Worm (Caenorhabditis elegans) whole organism, L2 larva: ENCODE measurements around the gene W09G12.6.
A peak's percentile ranks its signal among the peaks of the same experiment; 100 is the strongest.

Experiments
- C34F6.9 ChIP-seq: fragments of 150-350 bp; optimal IDR thresholded peaks from 2 replicates; lab custom pipeline; 2014; ENCODE audit warnings: missing biosample characterization, missing genetic modification characterization
- F13H6.1 ChIP-seq: sonication (generic microtip); optimal IDR thresholded peaks from 2 replicates; lab custom pipeline; 2016; ENCODE audit warnings: missing genetic modification characterization, missing compliant biosample characterization
- R02D3.7 ChIP-seq: fragments of 150-350 bp; optimal IDR thresholded peaks from 2 replicates; lab custom pipeline; 2014; ENCODE audit warnings: missing biosample characterization, missing genetic modification characterization
- Y55F3AM.14 ChIP-seq: fragments of 200-800 bp; sonication (Bioruptor generic); optimal IDR thresholded peaks from 2 replicates; lab custom pipeline; 2018; ENCODE audit warnings: mild to moderate bottlenecking, missing genetic modification characterization, missing compliant biosample characterization
- ZK546.5 ChIP-seq: sonication (generic microtip); optimal IDR thresholded peaks from 2 replicates; lab custom pipeline; 2017; ENCODE audit warnings: missing biosample characterization, missing genetic modification characterization
- alr-1 ChIP-seq: fragments of 150-350 bp; optimal IDR thresholded peaks from 2 replicates; lab custom pipeline; 2014; ENCODE audit warnings: missing biosample characterization, missing genetic modification characterization
- aly-2 ChIP-seq: fragments of 150-350 bp; optimal IDR thresholded peaks from 2 replicates; lab custom pipeline; 2014; ENCODE audit warnings: missing biosample characterization, missing genetic modification characterization
- ama-1 ChIP-seq: fragments of 150-350 bp; optimal IDR thresholded peaks from 2 replicates; lab custom pipeline; 2018; ENCODE audit warnings: inconsistent platforms
- blmp-1 ChIP-seq: sonication (generic microtip); optimal IDR thresholded peaks from 2 replicates; lab custom pipeline; 2017; ENCODE audit warnings: missing genetic modification characterization, mild to moderate bottlenecking, missing compliant biosample characterization, antibody characterized with exemption, moderate library complexity; ENCODE audit not compliant: insufficient read depth
- ceh-16 ChIP-seq: fragments of 150-350 bp; optimal IDR thresholded peaks from 2 replicates; lab custom pipeline; 2014; ENCODE audit warnings: missing biosample characterization, missing genetic modification characterization
- ceh-82 ChIP-seq: fragments of 150-350 bp; optimal IDR thresholded peaks from 2 replicates; lab custom pipeline; 2014; ENCODE audit warnings: missing biosample characterization, missing genetic modification characterization
- crh-2 ChIP-seq: sonication (generic microtip); optimal IDR thresholded peaks from 2 replicates; lab custom pipeline; 2017; ENCODE audit warnings: missing biosample characterization, missing genetic modification characterization
- dmd-4 ChIP-seq: sonication (generic microtip); optimal IDR thresholded peaks from 2 replicates; lab custom pipeline; 2017; ENCODE audit warnings: missing biosample characterization, missing genetic modification characterization
- egl-27 ChIP-seq: sonication (generic microtip); optimal IDR thresholded peaks from 3 replicates; lab custom pipeline; 2017; ENCODE audit warnings: missing biosample characterization, missing genetic modification reagents, missing genetic modification characterization
- elt-1 ChIP-seq: fragments of 150-350 bp; optimal IDR thresholded peaks from 2 replicates; lab custom pipeline; 2014; ENCODE audit warnings: missing biosample characterization, missing genetic modification characterization
- elt-3 ChIP-seq: sonication (generic microtip); optimal IDR thresholded peaks from 2 replicates; lab custom pipeline; 2017; ENCODE audit warnings: missing biosample characterization, missing genetic modification characterization
- fos-1 ChIP-seq: fragments of 150-350 bp; optimal IDR thresholded peaks from 2 replicates; lab custom pipeline; 2014; ENCODE audit warnings: missing biosample characterization, missing genetic modification characterization
- gmeb-1 ChIP-seq: fragments of 150-350 bp; optimal IDR thresholded peaks from 2 replicates; lab custom pipeline; 2014; ENCODE audit warnings: missing biosample characterization, missing genetic modification characterization
- lin-11 ChIP-seq: fragments of 150-350 bp; sonication (generic microtip); optimal IDR thresholded peaks from 2 replicates; lab custom pipeline; 2014; ENCODE audit warnings: missing biosample characterization, missing genetic modification characterization, inconsistent platforms, mixed read lengths
- lin-13 ChIP-seq: fragments of 150-350 bp; optimal IDR thresholded peaks from 2 replicates; lab custom pipeline; 2014; ENCODE audit warnings: missing biosample characterization, missing genetic modification reagents, missing genetic modification characterization
- lin-39 ChIP-seq: fragments of 150-350 bp; optimal IDR thresholded peaks from 2 replicates; lab custom pipeline; 2014; ENCODE audit warnings: missing biosample characterization, missing genetic modification reagents, missing genetic modification characterization
- lsy-2 ChIP-seq, 2 experiments: fragments of 150-350 bp in 1 of 2; sonication (generic microtip) in 1 of 2; optimal IDR thresholded peaks; 2 replicates each; lab custom pipeline; 2014 to 2017; ENCODE audit warnings: missing biosample characterization in 2 of 2, missing genetic modification characterization in 2 of 2
- mab-5 ChIP-seq: fragments of 150-350 bp; optimal IDR thresholded peaks from 2 replicates; lab custom pipeline; 2014; ENCODE audit warnings: missing biosample characterization, missing genetic modification characterization
- mbf-1 ChIP-seq: sonication (generic microtip); optimal IDR thresholded peaks from 2 replicates; lab custom pipeline; 2017; ENCODE audit warnings: missing biosample characterization, missing genetic modification characterization
- mdl-1 ChIP-seq, 2 experiments: fragments of 150-350 bp in 1 of 2; sonication (generic microtip) in 1 of 2; optimal IDR thresholded peaks; 2 replicates each; lab custom pipeline; 2017; ENCODE audit warnings: missing biosample characterization in 2 of 2, missing genetic modification characterization in 2 of 2
- nhr-10 ChIP-seq: sonication (generic microtip); optimal IDR thresholded peaks from 2 replicates; lab custom pipeline; 2017; ENCODE audit warnings: missing biosample characterization, missing genetic modification characterization
- nhr-11 ChIP-seq: fragments of 150-350 bp; optimal IDR thresholded peaks from 2 replicates; lab custom pipeline; 2014; ENCODE audit warnings: missing biosample characterization, missing genetic modification characterization
- nhr-12 ChIP-seq: fragments of 150-350 bp; optimal IDR thresholded peaks from 2 replicates; lab custom pipeline; 2014; ENCODE audit warnings: missing biosample characterization, missing genetic modification characterization
- nhr-129 ChIP-seq: fragments of 150-350 bp; optimal IDR thresholded peaks from 2 replicates; lab custom pipeline; 2014; ENCODE audit warnings: missing biosample characterization, missing genetic modification characterization
- nhr-21 ChIP-seq: fragments of 150-350 bp; optimal IDR thresholded peaks from 2 replicates; lab custom pipeline; 2014; ENCODE audit warnings: missing biosample characterization, missing genetic modification characterization
- nhr-23 ChIP-seq: fragments of 150-350 bp; optimal IDR thresholded peaks from 2 replicates; lab custom pipeline; 2014; ENCODE audit warnings: missing biosample characterization, missing genetic modification reagents, missing genetic modification characterization
- nhr-237 ChIP-seq: fragments of 150-350 bp; optimal IDR thresholded peaks from 2 replicates; lab custom pipeline; 2014; ENCODE audit warnings: missing biosample characterization, missing genetic modification characterization
- nhr-25 ChIP-seq: fragments of 150-350 bp; sonication (generic microtip); optimal IDR thresholded peaks from 3 replicates; lab custom pipeline; 2014; ENCODE audit warnings: missing biosample characterization, missing genetic modification characterization
- nhr-6 ChIP-seq: fragments of 150-350 bp; optimal IDR thresholded peaks from 2 replicates; lab custom pipeline; 2014; ENCODE audit warnings: missing biosample characterization, missing genetic modification characterization
- nhr-77 ChIP-seq: fragments of 150-350 bp; optimal IDR thresholded peaks from 2 replicates; lab custom pipeline; 2014; ENCODE audit warnings: missing biosample characterization, missing genetic modification characterization
- peb-1 ChIP-seq: fragments of 150-350 bp; optimal IDR thresholded peaks from 2 replicates; lab custom pipeline; 2014; ENCODE audit warnings: missing biosample characterization, missing genetic modification characterization
- sem-4 ChIP-seq: fragments of 150-350 bp; optimal IDR thresholded peaks from 2 replicates; lab custom pipeline; 2014; ENCODE audit warnings: missing biosample characterization, missing genetic modification reagents, missing genetic modification characterization
- skn-1 ChIP-seq: sonication (generic microtip); optimal IDR thresholded peaks from 2 replicates; lab custom pipeline; 2017; ENCODE audit warnings: missing biosample characterization, missing genetic modification characterization
- sma-3 ChIP-seq: sonication (generic microtip); optimal IDR thresholded peaks from 2 replicates; lab custom pipeline; 2016; ENCODE audit warnings: missing genetic modification reagents, missing genetic modification characterization, missing compliant biosample characterization
- sma-9 ChIP-seq, 2 experiments: fragments of 150-350 bp in 1 of 2; sonication (generic microtip) in 1 of 2; optimal IDR thresholded peaks; 2 replicates each; lab custom pipeline; 2014 to 2016; ENCODE audit warnings: missing genetic modification characterization in 2 of 2, mild to moderate bottlenecking in 1 of 2, missing biosample characterization in 1 of 2, missing compliant biosample characterization in 1 of 2, missing genetic modification reagents in 1 of 2, moderate library complexity in 1 of 2
- snpc-4 ChIP-seq: fragments of 150-350 bp; optimal IDR thresholded peaks from 2 replicates; lab custom pipeline; 2014; ENCODE audit warnings: missing biosample characterization, missing genetic modification characterization
- unc-39 ChIP-seq: fragments of 150-350 bp; optimal IDR thresholded peaks from 2 replicates; lab custom pipeline; 2014; ENCODE audit warnings: missing biosample characterization, missing genetic modification characterization
- unc-55 ChIP-seq: fragments of 150-350 bp; sonication (generic microtip); optimal IDR thresholded peaks from 3 replicates; lab custom pipeline; 2014; ENCODE audit warnings: missing biosample characterization, missing genetic modification reagents, missing genetic modification characterization
- unc-62 ChIP-seq: fragments of 150-350 bp; optimal IDR thresholded peaks from 2 replicates; lab custom pipeline; 2014; ENCODE audit warnings: missing biosample characterization, missing genetic modification reagents, missing genetic modification characterization
- zag-1 ChIP-seq: fragments of 150-350 bp; optimal IDR thresholded peaks from 2 replicates; lab custom pipeline; 2014; ENCODE audit warnings: missing biosample characterization, missing genetic modification characterization
- ztf-1 ChIP-seq: fragments of 200-800 bp; sonication (Bioruptor generic); conservative IDR thresholded peaks from 2 replicates; pipeline ENCODE4 v1.3.6; 2022; ENCODE audit warnings: missing genetic modification characterization, missing compliant biosample characterization
- ztf-11 ChIP-seq: sonication (generic microtip); optimal IDR thresholded peaks from 2 replicates; lab custom pipeline; 2017; ENCODE audit warnings: missing biosample characterization, missing genetic modification characterization
- ztf-4 ChIP-seq: fragments of 150-350 bp; optimal IDR thresholded peaks from 2 replicates; lab custom pipeline; 2014; ENCODE audit warnings: missing biosample characterization, missing genetic modification characterization

The W09G12.6 gene

ce11 chrIV:1239686-1240085 is 8.0 kb downstream of the W09G12.6 start, which contains the start of gene F38A1.8:
TSS of gene F38A1.8 (minus strand) at chrIV:1239852.
- TF ChIP-seq lin-11 (tag; lab: Kevin White, UChicago) = no peak
- no peak for TF ChIP-seq ztf-11 (tag; lab: Kevin White, UChicago)
- no peak for TF ChIP-seq lin-13
- TF ChIP-seq nhr-237 (tag; lab: Kevin White, UChicago) = no peak
- no peak for TF ChIP-seq snpc-4
- TF ChIP-seq nhr-25 (tag; lab: Kevin White, UChicago) = no peak
- TF ChIP-seq blmp-1 (tag; lab: Kevin White, UChicago) = no peak
- no peak for TF ChIP-seq aly-2
- TF ChIP-seq lsy-2 (tag; optimal IDR thresholded peaks at IDR 0.05; lab: Kevin White, UChicago) = peak; percentile 66 to 86
- TF ChIP-seq egl-27 = no peak
- TF ChIP-seq skn-1 (tag; lab: Kevin White, UChicago) = no peak
- no peak for TF ChIP-seq ZK546.5 (tag; lab: Kevin White, UChicago)
- TF ChIP-seq C34F6.9 (tag; lab: Kevin White, UChicago) = no peak
- no peak for TF ChIP-seq lin-39
- TF ChIP-seq mdl-1 (tag; optimal IDR thresholded peaks at IDR 0.05; lab: Kevin White, UChicago) = peak in 1 of 2 experiments; percentile 27
- TF ChIP-seq elt-3 (tag; lab: Kevin White, UChicago) = no peak
- no peak for TF ChIP-seq F13H6.1 (tag; lab: Kevin White, UChicago)
- TF ChIP-seq unc-55 (GFP tag; lab: Kevin White, UChicago) = peak; percentile 78
- no peak for TF ChIP-seq alr-1 (tag; lab: Kevin White, UChicago)
- peak; percentile 37 for TF ChIP-seq sma-9 (GFP tag; optimal IDR thresholded peaks at IDR 0.05; lab: Kevin White, UChicago)
- no peak for TF ChIP-seq sma-9 (tag; optimal IDR thresholded peaks at IDR 0.05; lab: Kevin White, UChicago)
- no peak for TF ChIP-seq Y55F3AM.14
- TF ChIP-seq nhr-10 = no peak
- no peak for TF ChIP-seq ztf-4
- TF ChIP-seq ceh-16 (tag; lab: Kevin White, UChicago) = peak; percentile 5
- TF ChIP-seq ama-1 (lab: Kevin White, UChicago) = no peak
- TF ChIP-seq nhr-23 (tag; lab: Kevin White, UChicago) = no peak
- peak; percentile 3 for TF ChIP-seq fos-1
- no peak for TF ChIP-seq unc-39 (tag; lab: Kevin White, UChicago)
- TF ChIP-seq nhr-12 (tag; lab: Kevin White, UChicago) = no peak
- no peak for TF ChIP-seq sem-4
- TF ChIP-seq mbf-1 (tag; lab: Kevin White, UChicago) = no peak
- TF ChIP-seq R02D3.7 = no peak
- no peak for TF ChIP-seq ceh-82 (tag; lab: Kevin White, UChicago)
- no peak for TF ChIP-seq zag-1 (tag; lab: Kevin White, UChicago)
- TF ChIP-seq ztf-1 = no peak
- TF ChIP-seq nhr-11 (tag; lab: Kevin White, UChicago) = no peak
- TF ChIP-seq sma-3 (GFP tag; lab: Kevin White, UChicago) = peak; percentile 29
- peak; percentile 82 for TF ChIP-seq crh-2
- TF ChIP-seq peb-1 (tag; lab: Kevin White, UChicago) = no peak
- peak; percentile 33 for TF ChIP-seq nhr-21 (tag; lab: Kevin White, UChicago)
- TF ChIP-seq nhr-77 (tag; lab: Kevin White, UChicago) = no peak
- no peak for TF ChIP-seq unc-62
- no peak for TF ChIP-seq nhr-6 (tag; lab: Kevin White, UChicago)
- TF ChIP-seq dmd-4 (tag; lab: Kevin White, UChicago) = no peak
- no peak for TF ChIP-seq elt-1
- peak; percentile 65 for TF ChIP-seq nhr-129 (tag; lab: Kevin White, UChicago)
- peak; percentile 93 for TF ChIP-seq gmeb-1
- no peak for TF ChIP-seq mab-5 (tag; lab: Kevin White, UChicago)
